Worm (Caenorhabditis elegans) whole organism, L1 larva: ENCODE measurements around the gene T04C12.11.

Experiments used
- efl-3 ChIP-seq: fragments of 200-800 bp; sonication (Bioruptor generic); optimal IDR thresholded peaks from 2 replicates; lab custom pipeline; 2018; ENCODE audit warnings: mild to moderate bottlenecking, missing genetic modification characterization, missing compliant biosample characterization
- elt-3 ChIP-seq, 6 experiments: fragments of 150-350 bp in 1 of 6; sonication (generic microtip); optimal IDR thresholded peaks; 2 replicates each; lab custom pipeline; 2017 to 2018; ENCODE audit warnings: missing biosample characterization in 6 of 6, missing genetic modification characterization in 6 of 6, inconsistent platforms in 1 of 6
- jun-1 ChIP-seq: fragments of 150-350 bp; optimal IDR thresholded peaks from 2 replicates; lab custom pipeline; 2014; ENCODE audit warnings: missing biosample characterization, missing genetic modification reagents, missing genetic modification characterization
- nhr-12 ChIP-seq: sonication (generic microtip); optimal IDR thresholded peaks from 2 replicates; lab custom pipeline; 2017; ENCODE audit warnings: missing biosample characterization, missing genetic modification characterization
- nhr-237 ChIP-seq: fragments of 150-350 bp; optimal IDR thresholded peaks from 2 replicates; lab custom pipeline; 2014; ENCODE audit warnings: missing biosample characterization, missing genetic modification characterization
- nhr-71 ChIP-seq: sonication (generic microtip); optimal IDR thresholded peaks from 2 replicates; lab custom pipeline; 2016; ENCODE audit warnings: mild to moderate bottlenecking, missing genetic modification characterization, moderate library complexity, missing compliant biosample characterization
- rnt-1 ChIP-seq: sonication (generic microtip); optimal IDR thresholded peaks from 2 replicates; lab custom pipeline; 2016; ENCODE audit warnings: mild to moderate bottlenecking, missing genetic modification characterization, moderate library complexity, missing compliant biosample characterization
- snpc-4 ChIP-seq: fragments of 150-350 bp; optimal IDR thresholded peaks from 2 replicates; lab custom pipeline; 2014; ENCODE audit warnings: missing biosample characterization, missing genetic modification characterization
- unc-62 ChIP-seq: fragments of 150-350 bp; optimal IDR thresholded peaks from 2 replicates; lab custom pipeline; 2014; ENCODE audit warnings: missing biosample characterization, missing genetic modification reagents, missing genetic modification characterization
- unc-98 ChIP-seq: fragments of 200-800 bp; sonication (Bioruptor generic); IDR thresholded peaks from 2 replicates; pipeline ENCODE4 v1.3.6; 2022; ENCODE audit warnings: missing genetic modification characterization, missing compliant biosample characterization
- ztf-4 ChIP-seq: fragments of 150-350 bp; optimal IDR thresholded peaks from 2 replicates; lab custom pipeline; 2014; ENCODE audit warnings: missing biosample characterization, missing genetic modification characterization

DNA sequence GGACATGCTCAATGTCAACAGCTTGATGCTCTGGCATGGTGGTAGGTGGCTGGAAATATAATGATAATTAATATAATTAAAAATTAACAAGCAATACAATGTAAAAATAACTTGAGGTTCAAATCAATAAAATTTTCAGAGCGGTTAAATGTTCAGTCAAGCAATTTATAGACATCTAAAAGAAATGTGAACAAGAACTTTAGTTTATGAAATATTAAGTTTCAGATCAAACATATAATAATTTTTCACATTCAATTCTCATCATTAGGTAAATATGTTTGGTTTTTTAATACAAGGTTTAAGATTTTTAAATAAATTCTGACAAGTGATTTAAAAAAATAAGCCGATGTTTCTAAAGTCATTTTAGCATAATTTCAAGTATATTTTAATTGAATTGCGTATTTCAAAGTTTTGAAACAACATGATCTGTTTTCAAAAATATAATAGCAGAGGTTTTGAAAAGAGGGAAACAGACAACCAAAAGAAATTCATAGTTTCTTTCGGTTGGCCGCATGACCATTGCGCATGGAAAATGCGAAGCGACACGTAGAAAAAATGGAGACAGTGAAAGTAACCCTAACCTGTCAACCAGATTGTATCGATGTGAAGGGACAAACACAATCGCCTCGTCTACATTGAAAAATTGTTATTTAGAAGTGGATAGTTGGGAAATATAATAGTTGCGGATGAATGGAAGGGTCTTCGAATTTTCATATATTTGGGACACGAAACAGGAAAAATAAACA is at the start of gene T04C12.11:
- TF ChIP-seq rnt-1 (no peak), unc-98 (GFP tag; lab: Robert Waterston, UW) (no peak), nhr-71 (tag; lab: Kevin White, UChicago) (peak; percentile 32), ztf-4 (no peak), unc-62 (no peak), snpc-4 (tag; lab: Kevin White, UChicago) (no peak), elt-3 (tag; optimal IDR thresholded peaks at IDR 0.05; lab: Kevin White, UChicago) (peak in 1 of 6 experiments; percentile 32), nhr-12 (no peak), efl-3 (no peak), jun-1 (tag; lab: Kevin White, UChicago) (no peak), nhr-237 (no peak)
